Worm (Caenorhabditis elegans): Measurements from ENCODE around the gene let-19.

- no peak for TF ChIP-seq nhr-11 (tag; optimal IDR thresholded peaks at IDR 0.05)
- TF ChIP-seq elt-1 (tag; optimal IDR thresholded peaks at IDR 0.05), result no peak
- TF ChIP-seq ama-1 (optimal IDR thresholded peaks at IDR 0.05), result no peak
- no peak for TF ChIP-seq nhr-10 (tag; optimal IDR thresholded peaks at IDR 0.05)
- no peak for TF ChIP-seq snpc-4 (tag; optimal IDR thresholded peaks at IDR 0.05)
- no peak for TF ChIP-seq sem-4 (tag; optimal IDR thresholded peaks at IDR 0.05)
- TF ChIP-seq lsy-2 (tag; optimal IDR thresholded peaks at IDR 0.05), result no peak
Measured at ce11 chrII:8792640-8793039, 21.9 kb downstream of the let-19 start, which contains the start of gene idpa-2.

Measured in whole organism, L2 larva.